Fruit fly (Drosophila melanogaster): Measurements from ENCODE around the gene CG11911.

CG11911 gene

DNA sequence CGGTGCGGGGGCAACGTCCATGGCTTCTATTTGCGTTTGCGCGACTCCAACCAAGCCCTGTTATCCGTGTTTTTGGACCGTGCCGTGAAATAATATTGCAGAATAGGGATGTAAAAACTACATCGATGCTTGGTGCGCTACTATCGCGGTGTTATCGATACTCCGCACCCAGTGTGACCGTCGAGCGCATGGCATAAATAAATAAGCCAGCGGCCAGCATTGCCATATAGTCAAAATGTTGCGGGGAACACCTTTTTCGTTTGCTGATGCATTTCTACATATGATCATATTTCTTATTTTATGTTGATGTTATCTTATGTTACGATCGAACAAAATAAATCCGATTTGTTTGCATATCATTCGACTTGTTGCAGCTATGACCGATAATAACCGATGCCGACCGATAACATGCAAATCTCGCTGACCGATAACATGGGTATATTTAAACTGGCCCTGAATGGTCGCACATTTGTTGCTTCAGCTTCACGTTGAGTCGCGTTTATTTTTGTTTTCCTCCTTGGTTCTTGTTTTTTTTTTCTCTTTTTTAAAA is 43.9 kb downstream of the CG11911 start, which contains the start of gene smo (continued):
- TF ChIP-seq CG4707 (GFP tag; optimal IDR thresholded peaks at IDR 0.05) (no peak), slbo (GFP tag; IDR thresholded peaks at IDR 0.05) (peak; percentile 44; the same call in 1 of the 2 replicates), CG12659 (GFP tag; optimal IDR thresholded peaks at IDR 0.05) (peak; percentile 88), Kr (GFP tag; optimal IDR thresholded peaks at IDR 0.05) (no peak), bowl (GFP tag; IDR thresholded peaks at IDR 0.05) (no peak), Spps (tag; optimal IDR thresholded peaks at IDR 0.05) (no peak), CG3065 (GFP tag; optimal IDR thresholded peaks at IDR 0.05) (no peak), so (GFP tag; IDR thresholded peaks at IDR 0.05) (no peak), NC2α (GFP tag; optimal IDR thresholded peaks at IDR 0.05) (no peak), CG7987 (GFP tag; optimal IDR thresholded peaks at IDR 0.05) (no peak), CG4404 (GFP tag; IDR thresholded peaks at IDR 0.05) (no peak), CG32772 (GFP tag; IDR thresholded peaks at IDR 0.05) (no peak), ara (GFP tag; IDR thresholded peaks at IDR 0.05) (no peak), gsb (GFP tag; IDR thresholded peaks at IDR 0.05) (no peak), CG7357 (GFP tag; IDR thresholded peaks at IDR 0.05) (no peak), Dfd (GFP tag; optimal IDR thresholded peaks at IDR 0.05) (no peak), Dref (GFP tag; IDR thresholded peaks at IDR 0.05) (peak; percentile 92), sug (tag; optimal IDR thresholded peaks at IDR 0.05) (peak; percentile 35), run (tag; optimal IDR thresholded peaks at IDR 0.05) (no peak), amos (GFP tag; IDR thresholded peaks at IDR 0.05; ENCODE audit: partially characterized antibody) (peak; percentile 91), CG3163 (GFP tag; optimal IDR thresholded peaks at IDR 0.05) (peak; percentile 40), CG10543 (GFP tag; optimal IDR thresholded peaks at IDR 0.05) (no peak), slou (GFP tag; optimal IDR thresholded peaks at IDR 0.05) (peak; percentile 44), E2f1 (GFP tag; IDR thresholded peaks at IDR 0.05) (no peak), Blimp-1 (GFP tag; optimal IDR thresholded peaks at IDR 0.05) (no peak), nerfin-1 (tag; optimal IDR thresholded peaks at IDR 0.05) (peak; percentile 14), otp (GFP tag; IDR thresholded peaks at IDR 0.05) (no peak), Dek (tag; optimal IDR thresholded peaks at IDR 0.05) (no peak), sd (tag; optimal IDR thresholded peaks at IDR 0.05) (no peak), CG10431 (GFP tag; optimal IDR thresholded peaks at IDR 0.05) (no peak), CG14860 (GFP tag; IDR thresholded peaks at IDR 0.05; ENCODE audit: partially characterized antibody) (peak; percentile 75), CG3847 (GFP tag; IDR thresholded peaks at IDR 0.05) (peak; percentile 62), CG10147 (GFP tag; optimal IDR thresholded peaks at IDR 0.05) (peak; percentile 48), CG4328 (GFP tag; optimal IDR thresholded peaks at IDR 0.05) (no peak), PHDP (tag; optimal IDR thresholded peaks at IDR 0.05) (peak; percentile 32), cad (GFP tag; optimal IDR thresholded peaks at IDR 0.05) (no peak), CG16779 (GFP tag; IDR thresholded peaks at IDR 0.05) (no peak), eyg (GFP tag; optimal IDR thresholded peaks at IDR 0.05) (no peak), slp2 (GFP tag; optimal IDR thresholded peaks at IDR 0.05) (peak; percentile 56), CG4617 (GFP tag; optimal IDR thresholded peaks at IDR 0.05; ENCODE audit: borderline replicate concordance) (peak; percentile 51), CG4854 (GFP tag; optimal IDR thresholded peaks at IDR 0.05) (no peak), gcm (GFP tag; optimal IDR thresholded peaks at IDR 0.05) (no peak), CG9932 (GFP tag; IDR thresholded peaks at IDR 0.05) (peak; percentile 57), Ada2b (GFP tag; IDR thresholded peaks at IDR 0.05) (no peak), fd64A (GFP tag; optimal IDR thresholded peaks at IDR 0.05) (no peak), Neu2 (GFP tag; optimal IDR thresholded peaks at IDR 0.05; ENCODE audit: borderline replicate concordance) (no peak), Hsf (GFP tag; optimal IDR thresholded peaks at IDR 0.05) (peak; percentile 43), BtbVII (GFP tag; optimal IDR thresholded peaks at IDR 0.05) (no peak), pzg (GFP tag; optimal IDR thresholded peaks at IDR 0.05) (peak; percentile 96), gcm2 (GFP tag; optimal IDR thresholded peaks at IDR 0.05) (no peak), trh (GFP tag; optimal IDR thresholded peaks at IDR 0.05) (no peak)
